Worm (Caenorhabditis elegans): ENCODE measurements around the gene pudl-2.
A peak's percentile ranks its signal among the peaks of the same experiment; 100 is the strongest.

Gene pudl-2

DNA sequence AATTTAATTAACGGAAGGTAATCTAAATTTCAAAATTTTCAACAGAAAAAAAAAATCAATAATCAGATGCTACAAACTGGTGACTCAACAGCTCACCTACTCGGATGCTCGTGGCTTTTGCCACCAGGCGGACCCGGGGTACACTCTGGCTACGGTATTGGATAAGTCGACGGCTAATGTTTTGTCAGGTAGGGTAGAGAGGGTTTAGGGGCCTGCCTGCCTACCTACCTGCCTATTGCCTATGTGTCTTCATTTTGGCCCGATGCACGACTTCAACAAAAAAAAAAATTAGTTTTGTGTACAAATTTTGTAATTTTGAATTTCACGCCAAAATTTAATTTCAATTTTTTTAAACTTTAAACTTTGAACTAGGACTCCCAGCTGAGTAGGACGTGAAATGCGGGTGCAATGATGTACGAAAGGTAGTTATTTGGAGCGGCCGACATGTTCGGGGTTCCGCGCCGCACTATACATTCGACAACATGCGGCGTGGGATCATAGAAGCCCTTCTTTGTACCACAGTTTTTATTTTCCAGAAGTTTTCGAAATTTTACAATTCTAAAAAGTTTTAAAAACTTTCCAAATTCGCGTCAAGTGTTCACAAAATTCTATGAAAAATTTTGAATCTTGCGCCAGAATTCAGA is 9.0 kb upstream of the pudl-2 start:
- no peak for TF ChIP-seq ets-4 (GFP tag; optimal IDR thresholded peaks at IDR 0.05)
- no peak for TF ChIP-seq F33H1.4 (GFP tag; IDR thresholded peaks at IDR 0.05)
- TF ChIP-seq Y56A3A.18 (GFP tag; IDR thresholded peaks at IDR 0.05): no peak
- TF ChIP-seq rpc-1 (optimal IDR thresholded peaks at IDR 0.05): no peak
- TF ChIP-seq rpc-1 (tag; optimal IDR thresholded peaks at IDR 0.05): no peak
- TF ChIP-seq D2030.7 (GFP tag; IDR thresholded peaks at IDR 0.05): no peak
- TF ChIP-seq madf-8 (GFP tag; conservative IDR thresholded peaks at IDR 0.05): no peak
- no peak for TF ChIP-seq lin-35 (GFP tag; optimal IDR thresholded peaks at IDR 0.05)
- no peak for TF ChIP-seq F37B4.10 (GFP tag; IDR thresholded peaks at IDR 0.05)
- no peak for TF ChIP-seq nfya-1 (tag; optimal IDR thresholded peaks at IDR 0.05; ENCODE audit: borderline replicate concordance, insufficient read depth)
- TF ChIP-seq ceh-27 (GFP tag; optimal IDR thresholded peaks at IDR 0.05): no peak
- no peak for TF ChIP-seq hlh-26 (GFP tag; conservative IDR thresholded peaks at IDR 0.05)
- TF ChIP-seq B0336.3 (GFP tag; IDR thresholded peaks at IDR 0.05): no peak
- TF ChIP-seq C06A6.2 (GFP tag; conservative IDR thresholded peaks at IDR 0.05): no peak
- no peak for TF ChIP-seq xnd-1 (tag; optimal IDR thresholded peaks at IDR 0.05)
- TF ChIP-seq attf-5 (GFP tag; optimal IDR thresholded peaks at IDR 0.05): no peak
- no peak for TF ChIP-seq F22D6.2 (tag; optimal IDR thresholded peaks at IDR 0.05)
- TF ChIP-seq ccch-3 (GFP tag; optimal IDR thresholded peaks at IDR 0.05): no peak
- TF ChIP-seq tbp1 (GFP tag; optimal IDR thresholded peaks at IDR 0.05): peak; percentile 37
- TF ChIP-seq bed-2 (GFP tag; IDR thresholded peaks at IDR 0.05): no peak
- TF ChIP-seq ceh-58 (GFP tag; IDR thresholded peaks at IDR 0.05): no peak
- no peak for TF ChIP-seq lin-26 (GFP tag; IDR thresholded peaks at IDR 0.05)
- TF ChIP-seq atf-7 (tag; optimal IDR thresholded peaks at IDR 0.05): peak; percentile 3
- no peak for TF ChIP-seq fkh-3 (tag; optimal IDR thresholded peaks at IDR 0.05)
- TF ChIP-seq lag-1 (GFP tag; IDR thresholded peaks at IDR 0.05): no peak
- no peak for TF ChIP-seq mxl-1 (tag; optimal IDR thresholded peaks at IDR 0.05)
- no peak for TF ChIP-seq aptf-3 (GFP tag; IDR thresholded peaks at IDR 0.05)
- TF ChIP-seq efl-1 (GFP tag; optimal IDR thresholded peaks at IDR 0.05): no peak
- peak; percentile 83 for TF ChIP-seq him-1 (tag; optimal IDR thresholded peaks at IDR 0.05)
- TF ChIP-seq hrde-1 (tag; optimal IDR thresholded peaks at IDR 0.05; ENCODE audit: borderline replicate concordance): no peak
- TF ChIP-seq K11D2.4 (GFP tag; IDR thresholded peaks at IDR 0.05): no peak
- no peak for TF ChIP-seq tbx-9 (tag; optimal IDR thresholded peaks at IDR 0.05; ENCODE audit: borderline replicate concordance)
- TF ChIP-seq hsf-1 (GFP tag; IDR thresholded peaks at IDR 0.05): no peak
- TF ChIP-seq F39B2.1 (GFP tag; IDR thresholded peaks at IDR 0.05): no peak
- TF ChIP-seq Y53F4B.3 (GFP tag; IDR thresholded peaks at IDR 0.05): no peak
- TF ChIP-seq madf-3 (GFP tag; IDR thresholded peaks at IDR 0.05): no peak
- no peak for TF ChIP-seq ceh-79 (tag; optimal IDR thresholded peaks at IDR 0.05)
- TF ChIP-seq snpc-3.4 (tag; optimal IDR thresholded peaks at IDR 0.05): peak; percentile 76
- no peak for TF ChIP-seq ztf-22 (GFP tag; optimal IDR thresholded peaks at IDR 0.05)
- TF ChIP-seq unc-130 (GFP tag; optimal IDR thresholded peaks at IDR 0.05): no peak
- TF ChIP-seq dox-1 (GFP tag; IDR thresholded peaks at IDR 0.05): no peak
- no peak for TF ChIP-seq ztf-28 (GFP tag; IDR thresholded peaks at IDR 0.05)
- no peak for TF ChIP-seq ztf-26 (tag; optimal IDR thresholded peaks at IDR 0.05)
- TF ChIP-seq Y95B8A.8 (GFP tag; IDR thresholded peaks at IDR 0.05): no peak
- no peak for TF ChIP-seq repo-1 (tag; optimal IDR thresholded peaks at IDR 0.05)
- TF ChIP-seq F57A8.1 (GFP tag; optimal IDR thresholded peaks at IDR 0.05): no peak
- no peak for TF ChIP-seq sptf-2 (GFP tag; optimal IDR thresholded peaks at IDR 0.05)
- no peak for TF ChIP-seq B0261.1 (tag; optimal IDR thresholded peaks at IDR 0.05)
- TF ChIP-seq snpc-1.3 (tag; optimal IDR thresholded peaks at IDR 0.05; ENCODE audit: insufficient read depth): peak; percentile 45

All from whole organism, young adult.